Worm (Caenorhabditis elegans) whole organism, L2 larva: ENCODE results near the gene W02F12.8.

Experiments used
- F13H6.1 ChIP-seq: sonication (generic microtip); optimal IDR thresholded peaks from 2 replicates; lab custom pipeline; 2016; ENCODE audit warnings: missing genetic modification characterization, missing compliant biosample characterization
- R02D3.7 ChIP-seq: fragments of 150-350 bp; optimal IDR thresholded peaks from 2 replicates; lab custom pipeline; 2014; ENCODE audit warnings: missing biosample characterization, missing genetic modification characterization
- ZK546.5 ChIP-seq: sonication (generic microtip); optimal IDR thresholded peaks from 2 replicates; lab custom pipeline; 2017; ENCODE audit warnings: missing biosample characterization, missing genetic modification characterization
- alr-1 ChIP-seq: fragments of 150-350 bp; optimal IDR thresholded peaks from 2 replicates; lab custom pipeline; 2014; ENCODE audit warnings: missing biosample characterization, missing genetic modification characterization
- aly-2 ChIP-seq: fragments of 150-350 bp; optimal IDR thresholded peaks from 2 replicates; lab custom pipeline; 2014; ENCODE audit warnings: missing biosample characterization, missing genetic modification characterization
- ama-1 ChIP-seq: fragments of 150-350 bp; optimal IDR thresholded peaks from 2 replicates; lab custom pipeline; 2018; ENCODE audit warnings: inconsistent platforms
- ceh-16 ChIP-seq: fragments of 150-350 bp; optimal IDR thresholded peaks from 2 replicates; lab custom pipeline; 2014; ENCODE audit warnings: missing biosample characterization, missing genetic modification characterization
- ceh-82 ChIP-seq: fragments of 150-350 bp; optimal IDR thresholded peaks from 2 replicates; lab custom pipeline; 2014; ENCODE audit warnings: missing biosample characterization, missing genetic modification characterization
- crh-2 ChIP-seq: sonication (generic microtip); optimal IDR thresholded peaks from 2 replicates; lab custom pipeline; 2017; ENCODE audit warnings: missing biosample characterization, missing genetic modification characterization
- egl-27 ChIP-seq: sonication (generic microtip); optimal IDR thresholded peaks from 3 replicates; lab custom pipeline; 2017; ENCODE audit warnings: missing biosample characterization, missing genetic modification reagents, missing genetic modification characterization
- elt-3 ChIP-seq: sonication (generic microtip); optimal IDR thresholded peaks from 2 replicates; lab custom pipeline; 2017; ENCODE audit warnings: missing biosample characterization, missing genetic modification characterization
- fos-1 ChIP-seq: fragments of 150-350 bp; optimal IDR thresholded peaks from 2 replicates; lab custom pipeline; 2014; ENCODE audit warnings: missing biosample characterization, missing genetic modification characterization
- gmeb-1 ChIP-seq: fragments of 150-350 bp; optimal IDR thresholded peaks from 2 replicates; lab custom pipeline; 2014; ENCODE audit warnings: missing biosample characterization, missing genetic modification characterization
- lin-11 ChIP-seq: fragments of 150-350 bp; sonication (generic microtip); optimal IDR thresholded peaks from 2 replicates; lab custom pipeline; 2014; ENCODE audit warnings: missing biosample characterization, missing genetic modification characterization, inconsistent platforms, mixed read lengths
- lin-13 ChIP-seq: fragments of 150-350 bp; optimal IDR thresholded peaks from 2 replicates; lab custom pipeline; 2014; ENCODE audit warnings: missing biosample characterization, missing genetic modification reagents, missing genetic modification characterization
- lin-39 ChIP-seq: fragments of 150-350 bp; optimal IDR thresholded peaks from 2 replicates; lab custom pipeline; 2014; ENCODE audit warnings: missing biosample characterization, missing genetic modification reagents, missing genetic modification characterization
- lsy-2 ChIP-seq, 2 experiments: fragments of 150-350 bp in 1 of 2; sonication (generic microtip) in 1 of 2; optimal IDR thresholded peaks; 2 replicates each; lab custom pipeline; 2014 to 2017; ENCODE audit warnings: missing biosample characterization in 2 of 2, missing genetic modification characterization in 2 of 2
- mbf-1 ChIP-seq: sonication (generic microtip); optimal IDR thresholded peaks from 2 replicates; lab custom pipeline; 2017; ENCODE audit warnings: missing biosample characterization, missing genetic modification characterization
- mdl-1 ChIP-seq, 2 experiments: fragments of 150-350 bp in 1 of 2; sonication (generic microtip) in 1 of 2; optimal IDR thresholded peaks; 2 replicates each; lab custom pipeline; 2017; ENCODE audit warnings: missing biosample characterization in 2 of 2, missing genetic modification characterization in 2 of 2
- nhr-10 ChIP-seq: sonication (generic microtip); optimal IDR thresholded peaks from 2 replicates; lab custom pipeline; 2017; ENCODE audit warnings: missing biosample characterization, missing genetic modification characterization
- nhr-21 ChIP-seq: fragments of 150-350 bp; optimal IDR thresholded peaks from 2 replicates; lab custom pipeline; 2014; ENCODE audit warnings: missing biosample characterization, missing genetic modification characterization
- nhr-23 ChIP-seq: fragments of 150-350 bp; optimal IDR thresholded peaks from 2 replicates; lab custom pipeline; 2014; ENCODE audit warnings: missing biosample characterization, missing genetic modification reagents, missing genetic modification characterization
- nhr-25 ChIP-seq: fragments of 150-350 bp; sonication (generic microtip); optimal IDR thresholded peaks from 3 replicates; lab custom pipeline; 2014; ENCODE audit warnings: missing biosample characterization, missing genetic modification characterization
- nhr-6 ChIP-seq: fragments of 150-350 bp; optimal IDR thresholded peaks from 2 replicates; lab custom pipeline; 2014; ENCODE audit warnings: missing biosample characterization, missing genetic modification characterization
- peb-1 ChIP-seq: fragments of 150-350 bp; optimal IDR thresholded peaks from 2 replicates; lab custom pipeline; 2014; ENCODE audit warnings: missing biosample characterization, missing genetic modification characterization
- sem-4 ChIP-seq: fragments of 150-350 bp; optimal IDR thresholded peaks from 2 replicates; lab custom pipeline; 2014; ENCODE audit warnings: missing biosample characterization, missing genetic modification reagents, missing genetic modification characterization
- skn-1 ChIP-seq: sonication (generic microtip); optimal IDR thresholded peaks from 2 replicates; lab custom pipeline; 2017; ENCODE audit warnings: missing biosample characterization, missing genetic modification characterization
- sma-9 ChIP-seq, 2 experiments: fragments of 150-350 bp in 1 of 2; sonication (generic microtip) in 1 of 2; optimal IDR thresholded peaks; 2 replicates each; lab custom pipeline; 2014 to 2016; ENCODE audit warnings: missing genetic modification characterization in 2 of 2, mild to moderate bottlenecking in 1 of 2, missing biosample characterization in 1 of 2, missing compliant biosample characterization in 1 of 2, missing genetic modification reagents in 1 of 2, moderate library complexity in 1 of 2
- snpc-4 ChIP-seq: fragments of 150-350 bp; optimal IDR thresholded peaks from 2 replicates; lab custom pipeline; 2014; ENCODE audit warnings: missing biosample characterization, missing genetic modification characterization
- unc-39 ChIP-seq: fragments of 150-350 bp; optimal IDR thresholded peaks from 2 replicates; lab custom pipeline; 2014; ENCODE audit warnings: missing biosample characterization, missing genetic modification characterization
- unc-55 ChIP-seq: fragments of 150-350 bp; sonication (generic microtip); optimal IDR thresholded peaks from 3 replicates; lab custom pipeline; 2014; ENCODE audit warnings: missing biosample characterization, missing genetic modification reagents, missing genetic modification characterization
- unc-62 ChIP-seq: fragments of 150-350 bp; optimal IDR thresholded peaks from 2 replicates; lab custom pipeline; 2014; ENCODE audit warnings: missing biosample characterization, missing genetic modification reagents, missing genetic modification characterization
- ztf-1 ChIP-seq: fragments of 200-800 bp; sonication (Bioruptor generic); conservative IDR thresholded peaks from 2 replicates; pipeline ENCODE4 v1.3.6; 2022; ENCODE audit warnings: missing genetic modification characterization, missing compliant biosample characterization
- ztf-11 ChIP-seq: sonication (generic microtip); optimal IDR thresholded peaks from 2 replicates; lab custom pipeline; 2017; ENCODE audit warnings: missing biosample characterization, missing genetic modification characterization

W02F12.8 gene

DNA sequence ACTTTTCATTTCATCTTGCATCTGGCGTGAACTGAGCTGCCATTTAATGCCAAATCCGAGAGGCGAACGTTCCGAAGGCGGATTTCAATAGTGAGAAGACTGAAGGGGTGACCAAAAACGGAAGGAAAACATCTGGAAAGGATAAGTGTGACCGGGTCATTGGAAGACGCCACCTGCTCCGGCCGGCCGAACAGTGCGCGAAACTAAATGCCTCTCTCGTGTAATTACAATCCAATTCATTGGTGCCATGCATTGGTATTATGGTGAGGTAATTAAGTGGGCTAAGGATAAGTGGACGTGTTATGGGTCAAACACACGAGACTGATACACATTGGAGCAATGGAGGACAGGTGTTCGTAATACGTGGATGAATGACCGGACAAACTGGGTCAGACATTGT is 10.0 kb downstream of the W02F12.8 start:
- TF ChIP-seq snpc-4 (tag; lab: Kevin White, UChicago) (no peak), egl-27 (tag; lab: Kevin White, UChicago) (no peak), skn-1 (tag; lab: Kevin White, UChicago) (no peak), gmeb-1 (tag; lab: Kevin White, UChicago) (no peak), nhr-10 (tag; lab: Kevin White, UChicago) (no peak), ztf-11 (tag; lab: Kevin White, UChicago) (no peak), unc-55 (no peak), aly-2 (tag; lab: Kevin White, UChicago) (no peak), peb-1 (tag; lab: Kevin White, UChicago) (no peak), lin-39 (no peak), ceh-16 (tag; lab: Kevin White, UChicago) (no peak), crh-2 (tag; lab: Kevin White, UChicago) (no peak)
- TF ChIP-seq, all 48 proteins: peak for 0

DNA sequence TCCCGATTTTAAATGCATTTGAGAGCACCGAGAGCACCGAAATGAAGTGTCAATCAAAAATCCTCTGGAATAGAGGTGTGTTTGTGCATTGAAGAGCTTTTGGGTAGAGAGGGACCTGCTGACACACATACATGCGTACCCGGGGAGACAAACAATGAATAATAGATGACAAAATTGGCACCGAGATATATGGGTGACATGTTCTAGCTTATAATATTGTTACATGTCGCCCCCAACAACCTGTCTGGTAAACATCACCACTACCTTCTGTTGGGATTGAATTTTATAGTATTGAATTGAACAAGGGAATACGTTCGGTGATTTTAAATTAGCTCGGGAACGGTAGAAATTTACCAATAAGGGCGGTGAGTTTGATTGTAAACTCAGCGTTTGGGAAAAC is 10.8 kb downstream of the W02F12.8 start:
- no peak for TF ChIP-seq mdl-1 (tag; optimal IDR thresholded peaks at IDR 0.05; lab: Kevin White, UChicago)
- TF ChIP-seq nhr-25 (tag; lab: Kevin White, UChicago) = no peak
- no peak for TF ChIP-seq elt-3 (tag; lab: Kevin White, UChicago)
- no peak for TF ChIP-seq lin-13
- TF ChIP-seq lsy-2 (tag; optimal IDR thresholded peaks at IDR 0.05; lab: Kevin White, UChicago) = no peak
- TF ChIP-seq unc-62 (GFP tag; lab: Kevin White, UChicago) = no peak
- TF ChIP-seq unc-55 = no peak
- no peak for TF ChIP-seq ama-1
- TF ChIP-seq alr-1 (tag; lab: Kevin White, UChicago) = no peak
- no peak for TF ChIP-seq R02D3.7 (tag; lab: Kevin White, UChicago)
- TF ChIP-seq sem-4 (tag; lab: Kevin White, UChicago) = no peak
- no peak for TF ChIP-seq lin-39
- TF ChIP-seq sma-9 (GFP tag; optimal IDR thresholded peaks at IDR 0.05; lab: Kevin White, UChicago) = no peak
- TF ChIP-seq sma-9 (tag; optimal IDR thresholded peaks at IDR 0.05; lab: Kevin White, UChicago) = no peak
- TF ChIP-seq nhr-6 (tag; lab: Kevin White, UChicago) = no peak
- TF ChIP-seq aly-2 (tag; lab: Kevin White, UChicago) = no peak
- TF ChIP-seq mbf-1 (tag; lab: Kevin White, UChicago) = no peak
- TF ChIP-seq ztf-1 (GFP tag; lab: Robert Waterston, UW) = no peak
- TF ChIP-seq unc-39 (tag; lab: Kevin White, UChicago) = no peak
- no peak for TF ChIP-seq F13H6.1 (tag; lab: Kevin White, UChicago)
- TF ChIP-seq ZK546.5 (tag; lab: Kevin White, UChicago) = no peak

DNA sequence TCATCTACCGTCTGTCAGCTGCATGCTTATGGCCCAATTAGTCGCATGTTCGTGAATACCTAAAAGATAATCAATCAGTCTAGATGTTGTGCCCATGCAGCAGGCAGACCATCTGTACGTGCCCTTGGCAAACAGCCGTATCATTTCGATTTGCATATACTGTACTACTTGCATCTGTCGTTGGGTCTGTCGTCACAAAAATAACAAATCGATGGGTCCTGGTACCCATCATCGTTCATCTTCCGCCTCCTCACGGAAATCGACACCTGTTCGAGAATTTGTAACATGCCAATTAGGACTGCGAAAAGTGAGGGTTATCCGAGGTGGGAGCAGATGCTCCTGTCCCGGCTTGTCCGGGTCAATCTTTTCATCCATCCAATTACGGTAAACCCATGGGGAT is 11.3 kb downstream of the W02F12.8 start:
- TF ChIP-seq crh-2 (tag; lab: Kevin White, UChicago) (no peak), unc-62 (GFP tag; lab: Kevin White, UChicago) (no peak)

DNA sequence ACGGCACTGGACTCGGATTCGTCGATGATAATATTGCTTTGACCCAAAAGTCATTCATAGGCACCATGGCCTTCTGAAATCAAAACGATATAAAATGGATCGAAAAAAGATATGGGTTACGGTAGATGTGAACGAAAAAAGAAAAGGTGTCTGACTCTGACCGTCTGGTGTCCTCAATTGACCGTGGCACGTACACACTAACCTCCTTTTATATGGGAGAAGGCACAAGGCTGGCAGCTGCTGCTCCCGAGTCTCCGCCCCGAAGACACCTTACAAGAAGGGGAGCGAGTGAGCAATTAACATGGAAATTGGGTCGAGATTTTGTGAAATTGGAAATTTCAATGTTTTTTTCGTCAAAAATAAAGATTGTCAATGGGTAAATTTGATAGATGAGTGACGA is 13.1 kb downstream of the W02F12.8 start, which contains the start of gene egl-46:
Gene egl-46 (minus strand): TSS at position 73 of the 400 bp plus-strand sequence.
- TF ChIP-seq nhr-23 (tag; lab: Kevin White, UChicago) (no peak), lin-11 (tag; lab: Kevin White, UChicago) (no peak), sem-4 (tag; lab: Kevin White, UChicago) (no peak), mdl-1 (tag; optimal IDR thresholded peaks at IDR 0.05; lab: Kevin White, UChicago) (no peak), egl-27 (tag; lab: Kevin White, UChicago) (no peak), snpc-4 (tag; lab: Kevin White, UChicago) (no peak), elt-3 (tag; lab: Kevin White, UChicago) (no peak), peb-1 (tag; lab: Kevin White, UChicago) (no peak), aly-2 (tag; lab: Kevin White, UChicago) (no peak), gmeb-1 (tag; lab: Kevin White, UChicago) (no peak), ama-1 (no peak), unc-62 (GFP tag; lab: Kevin White, UChicago) (no peak), ztf-11 (tag; lab: Kevin White, UChicago) (no peak), ztf-1 (GFP tag; lab: Robert Waterston, UW) (no peak)

DNA sequence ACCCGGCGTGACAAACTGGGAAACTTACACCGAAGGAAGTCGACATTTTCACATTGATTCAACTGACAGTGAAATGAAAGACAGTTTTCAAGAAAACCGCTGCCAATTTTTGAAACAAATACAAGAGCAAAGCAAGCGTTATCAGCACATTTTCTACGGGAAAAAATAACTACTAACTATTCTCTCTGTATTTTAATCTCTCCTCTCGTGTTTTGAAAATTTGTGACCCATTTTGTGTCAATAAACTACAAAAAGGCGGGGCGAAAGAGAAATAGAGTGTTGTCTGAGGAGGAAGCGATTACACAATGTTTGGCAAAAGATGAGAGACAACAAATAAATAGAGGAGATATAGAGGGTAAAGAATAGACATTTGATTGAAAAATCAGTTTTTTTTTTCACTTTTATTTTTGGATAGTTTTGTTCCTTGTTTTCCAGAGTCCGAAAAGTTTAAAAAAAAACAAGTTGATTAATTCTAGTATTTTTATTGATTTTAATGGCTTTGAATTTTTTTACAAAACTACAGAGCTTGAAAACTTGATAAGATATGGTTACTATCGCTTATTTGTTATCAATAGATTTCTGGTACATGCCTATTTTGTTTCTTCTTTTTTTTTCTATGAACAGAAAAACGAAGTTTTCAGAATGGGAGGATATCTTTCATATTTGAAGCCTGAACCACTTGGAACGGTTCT is 18.3 kb downstream of the W02F12.8 start, which contains the start of gene cest-34:
Gene cest-34 (plus strand): TSS at position 642 of the 692 bp plus-strand sequence.
- TF ChIP-seq ama-1 (no peak), nhr-25 (tag; lab: Kevin White, UChicago) (no peak), nhr-6 (tag; lab: Kevin White, UChicago) (no peak), sma-9 (GFP tag; optimal IDR thresholded peaks at IDR 0.05; lab: Kevin White, UChicago) (peak; percentile 19), sma-9 (tag; optimal IDR thresholded peaks at IDR 0.05; lab: Kevin White, UChicago) (no peak), skn-1 (tag; lab: Kevin White, UChicago) (no peak), egl-27 (tag; lab: Kevin White, UChicago) (no peak), ztf-1 (GFP tag; lab: Robert Waterston, UW) (no peak), fos-1 (tag; lab: Kevin White, UChicago) (peak; percentile 4), alr-1 (tag; lab: Kevin White, UChicago) (no peak), nhr-21 (tag; lab: Kevin White, UChicago) (no peak), ceh-82 (tag; lab: Kevin White, UChicago) (no peak)
